Worm (Caenorhabditis elegans): ENCODE data around the gene gst-38.

The gst-38 gene

DNA sequence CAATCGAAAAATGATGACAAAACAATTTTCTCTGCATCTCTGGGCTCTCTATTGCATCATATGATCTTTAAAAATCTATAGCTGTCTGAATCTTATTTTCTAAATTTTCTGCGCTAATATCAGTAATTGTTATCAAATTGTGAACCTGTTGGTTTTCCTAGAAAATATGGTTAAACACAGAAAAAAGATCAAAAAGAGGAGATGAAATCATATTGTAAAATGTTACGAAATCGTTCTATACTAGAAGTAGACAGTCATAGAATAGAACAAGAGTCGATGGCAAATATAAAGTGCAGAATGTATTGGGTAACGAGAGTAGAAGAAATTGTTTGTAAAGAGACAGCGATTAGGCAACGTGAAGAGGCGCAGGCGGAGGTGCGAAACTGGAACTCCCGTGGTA is 35.2 kb downstream of the gst-38 start:
- peak; percentile 73 for TF ChIP-seq atf-7 (tag; optimal IDR thresholded peaks at IDR 0.05)
- no peak for TF ChIP-seq Y67H2A.10 (GFP tag; conservative IDR thresholded peaks at IDR 0.05)
- no peak for TF ChIP-seq ztf-26 (tag; optimal IDR thresholded peaks at IDR 0.05)
- TF ChIP-seq nhr-80 (tag; optimal IDR thresholded peaks at IDR 0.05), result peak; percentile 70
- no peak for TF ChIP-seq K11D2.4 (GFP tag; IDR thresholded peaks at IDR 0.05)
- peak; percentile 52 for TF ChIP-seq pha-4 (tag; optimal IDR thresholded peaks at IDR 0.05)
- TF ChIP-seq attf-5 (GFP tag; optimal IDR thresholded peaks at IDR 0.05), result peak; percentile 77
- TF ChIP-seq nfyb-1 (GFP tag; IDR thresholded peaks at IDR 0.05), result peak; percentile 60; the same call in 1 of the 2 replicates
- no peak for TF ChIP-seq snpc-1.3 (tag; optimal IDR thresholded peaks at IDR 0.05; ENCODE audit: insufficient read depth)
- TF ChIP-seq F22D6.2 (tag; optimal IDR thresholded peaks at IDR 0.05), result no peak
- no peak for TF ChIP-seq efl-1 (GFP tag; optimal IDR thresholded peaks at IDR 0.05)
- TF ChIP-seq snpc-4 (GFP tag; optimal IDR thresholded peaks at IDR 0.05), result no peak
- peak in 1 of 4 experiments; percentile 11 for TF ChIP-seq snpc-4 (tag; optimal IDR thresholded peaks at IDR 0.05)
- no peak for TF ChIP-seq ztf-18 (tag; optimal IDR thresholded peaks at IDR 0.05)
- no peak for TF ChIP-seq sptf-2 (GFP tag; optimal IDR thresholded peaks at IDR 0.05)
- no peak for TF ChIP-seq F57C9.4 (tag; optimal IDR thresholded peaks at IDR 0.05)
- no peak for TF ChIP-seq T26A5.8 (tag; optimal IDR thresholded peaks at IDR 0.05)
- peak; percentile 91 for TF ChIP-seq cebp-1 (GFP tag; IDR thresholded peaks at IDR 0.05)
- TF ChIP-seq cebp-1 (tag; optimal IDR thresholded peaks at IDR 0.05), result peak; percentile 94
- TF ChIP-seq nhr-27 (tag; optimal IDR thresholded peaks at IDR 0.05), result no peak
- TF ChIP-seq sea-2 (GFP tag; IDR thresholded peaks at IDR 0.05), result no peak
- 0 out of 2 replicates have a peak, but pooled peaks have one; percentile 23 for TF ChIP-seq dox-1 (GFP tag; IDR thresholded peaks at IDR 0.05)
- TF ChIP-seq ceh-79 (tag; optimal IDR thresholded peaks at IDR 0.05), result no peak
- TF ChIP-seq pbrm-1 (GFP tag; IDR thresholded peaks at IDR 0.05), result no peak
- TF ChIP-seq ztf-3 (GFP tag; optimal IDR thresholded peaks at IDR 0.05), result no peak
- no peak for TF ChIP-seq lin-54 (GFP tag; optimal IDR thresholded peaks at IDR 0.05)
- no peak for TF ChIP-seq F33H1.4 (GFP tag; IDR thresholded peaks at IDR 0.05)
- no peak for TF ChIP-seq xnd-1 (tag; optimal IDR thresholded peaks at IDR 0.05)
- no peak for TF ChIP-seq lsl-1 (GFP tag; optimal IDR thresholded peaks at IDR 0.05)
- peak; percentile 62; the same call in 1 of the 2 replicates for TF ChIP-seq hmg-1.2 (GFP tag; IDR thresholded peaks at IDR 0.05)
- no peak for TF ChIP-seq F57A8.1 (GFP tag; optimal IDR thresholded peaks at IDR 0.05)
- TF ChIP-seq dpl-1 (GFP tag; optimal IDR thresholded peaks at IDR 0.05), result no peak
- TF ChIP-seq mel-28 (tag; optimal IDR thresholded peaks at IDR 0.05; ENCODE audit: borderline replicate concordance), result no peak
- 0 out of 2 replicates have a peak, but pooled peaks have one; percentile 35 for TF ChIP-seq B0336.3 (GFP tag; IDR thresholded peaks at IDR 0.05)
- no peak for TF ChIP-seq hlh-12 (tag; optimal IDR thresholded peaks at IDR 0.05)

DNA sequence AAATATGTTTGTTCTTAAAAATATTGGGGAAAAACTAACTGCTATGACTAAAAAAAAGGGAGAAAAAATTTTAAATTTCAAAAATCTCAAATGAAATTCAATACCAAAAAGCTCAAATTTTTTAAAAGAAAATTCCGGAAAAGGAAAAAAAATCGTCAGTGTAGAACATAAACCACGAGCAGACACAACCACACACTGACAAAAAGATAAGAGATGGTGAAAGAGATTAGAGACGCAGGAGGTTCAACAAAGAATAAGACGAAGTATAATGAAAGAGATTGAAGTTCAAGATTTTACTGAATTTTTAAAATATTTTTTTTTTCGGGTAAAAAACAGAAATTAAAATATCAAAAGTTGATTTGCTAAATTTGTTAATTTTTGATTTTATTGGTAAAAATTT is 35.8 kb downstream of the gst-38 start:
- TF ChIP-seq F22D6.2 (tag; optimal IDR thresholded peaks at IDR 0.05) (no peak), aptf-2 (GFP tag; conservative IDR thresholded peaks at IDR 0.05) (no peak), nfya-2 (GFP tag; IDR thresholded peaks at IDR 0.05) (no peak), snpc-1.1 (tag; optimal IDR thresholded peaks at IDR 0.05; ENCODE audit: insufficient read depth) (no peak), efl-1 (GFP tag; optimal IDR thresholded peaks at IDR 0.05) (no peak), dpff-1 (tag; optimal IDR thresholded peaks at IDR 0.05) (no peak), rcor-1 (GFP tag; IDR thresholded peaks at IDR 0.05) (no peak), let-526 (GFP tag; IDR thresholded peaks at IDR 0.05) (no peak), C17E4.6 (GFP tag; IDR thresholded peaks at IDR 0.05) (no peak), snpc-1.3 (tag; optimal IDR thresholded peaks at IDR 0.05; ENCODE audit: insufficient read depth) (no peak), zim-3 (tag; optimal IDR thresholded peaks at IDR 0.05) (no peak), zfh-2 (GFP tag; conservative IDR thresholded peaks at IDR 0.05) (no peak), ceh-100 (GFP tag; IDR thresholded peaks at IDR 0.05) (no peak), madf-3 (GFP tag; IDR thresholded peaks at IDR 0.05) (no peak), hlh-26 (GFP tag; conservative IDR thresholded peaks at IDR 0.05) (no peak), tbp1 (GFP tag; optimal IDR thresholded peaks at IDR 0.05) (no peak), unc-130 (GFP tag; optimal IDR thresholded peaks at IDR 0.05) (no peak)
